Comparison of ENCODE assay signal across 2 worm cellular contexts in genomic region chrIV:7389719-7390118, ce11.
TF ChIP-seq lines count a peak whose summit lies in the region.

No protein-coding gene starts in this region.

TF ChIP-seq in whole organism, mixed stage, embryonic, 35 proteins besides CTCF, POLR2A, EP300 and RAD21:
- no peak for TF ChIP-seq mep-1 (tag; optimal IDR thresholded peaks at IDR 0.05; lab: Kevin White, UChicago)
- peak; percentile 63 for TF ChIP-seq lsy-2 (tag; optimal IDR thresholded peaks at IDR 0.05; lab: Kevin White, UChicago)

TF ChIP-seq in whole organism, young adult, 124 proteins besides CTCF, POLR2A, EP300 and RAD21:
- TF ChIP-seq ama-1 (optimal IDR thresholded peaks at IDR 0.05; lab: Kevin White, UChicago), result no peak
- TF ChIP-seq ama-1 (GFP tag; optimal IDR thresholded peaks at IDR 0.05; lab: Kevin White, UChicago), result no peak
- TF ChIP-seq nhr-27 (tag; optimal IDR thresholded peaks at IDR 0.05; lab: Kevin White, UChicago), result no peak
- no peak for TF ChIP-seq bed-1 (GFP tag; IDR thresholded peaks at IDR 0.05; lab: Robert Waterston, UW)
- TF ChIP-seq ztf-18 (tag; optimal IDR thresholded peaks at IDR 0.05; lab: Kevin White, UChicago), result no peak
- no peak for TF ChIP-seq attf-5 (GFP tag; optimal IDR thresholded peaks at IDR 0.05; lab: Kevin White, UChicago)
- no peak for TF ChIP-seq Y95B8A.8 (GFP tag; IDR thresholded peaks at IDR 0.05; lab: Robert Waterston, UW)
- no peak for TF ChIP-seq dox-1 (GFP tag; IDR thresholded peaks at IDR 0.05; lab: Robert Waterston, UW)
- no peak for TF ChIP-seq T07F8.4 (tag; optimal IDR thresholded peaks at IDR 0.05; lab: Kevin White, UChicago)
- peak; percentile 18 for TF ChIP-seq snpc-1.3 (tag; optimal IDR thresholded peaks at IDR 0.05; lab: Kevin White, UChicago; ENCODE audit: insufficient read depth)
- no peak for TF ChIP-seq ceh-100 (GFP tag; IDR thresholded peaks at IDR 0.05; lab: Robert Waterston, UW)
- no peak for TF ChIP-seq lag-1 (GFP tag; IDR thresholded peaks at IDR 0.05; lab: Robert Waterston, UW)
- TF ChIP-seq aptf-2 (GFP tag; conservative IDR thresholded peaks at IDR 0.05; lab: Robert Waterston, UW), result no peak
- no peak for TF ChIP-seq zfh-2 (GFP tag; conservative IDR thresholded peaks at IDR 0.05; lab: Robert Waterston, UW)
- TF ChIP-seq lsl-1 (GFP tag; optimal IDR thresholded peaks at IDR 0.05; lab: Kevin White, UChicago), result peak; percentile 68
- no peak for TF ChIP-seq lir-1 (GFP tag; conservative IDR thresholded peaks at IDR 0.05; lab: Robert Waterston, UW)
- TF ChIP-seq Y53G8AR.9 (GFP tag; conservative IDR thresholded peaks at IDR 0.05; lab: Robert Waterston, UW), result no peak
